Fruit fly (Drosophila melanogaster): Measurements from ENCODE around the gene TwdlZ.

dm6 chrX:16711003-16711402 is 27.0 kb upstream of the TwdlZ start, which contains the start of gene CG13008:
- no peak for TF ChIP-seq OdsH (GFP tag; optimal IDR thresholded peaks at IDR 0.05)
- TF ChIP-seq CG8632 (GFP tag; optimal IDR thresholded peaks at IDR 0.05), result no peak
- no peak for TF ChIP-seq Gug (GFP tag; IDR thresholded peaks at IDR 0.05)
- TF ChIP-seq achi (GFP tag; optimal IDR thresholded peaks at IDR 0.05), result no peak
- no peak for TF ChIP-seq Lpt (GFP tag; optimal IDR thresholded peaks at IDR 0.05)
- no peak for TF ChIP-seq fd59A (GFP tag; optimal IDR thresholded peaks at IDR 0.05)
- no peak for TF ChIP-seq CG16779 (tag; optimal IDR thresholded peaks at IDR 0.05)
- no peak for TF ChIP-seq Hr39 (GFP tag; optimal IDR thresholded peaks at IDR 0.05)
- TF ChIP-seq esn (GFP tag; optimal IDR thresholded peaks at IDR 0.05), result no peak
